Fruit fly (Drosophila melanogaster) whole organism, prepupa: Measurements from ENCODE around the gene CG9521.

Source experiments
- CG10669 ChIP-seq: fragments of 200-800 bp; sonication (Bioruptor generic); optimal IDR thresholded peaks from 3 replicates; lab custom pipeline; 2018; ENCODE audit warnings: missing biosample characterization, mild to moderate bottlenecking, missing genetic modification characterization, moderate library complexity
- CG11294 ChIP-seq: fragments of 200-800 bp; sonication (Bioruptor generic); IDR thresholded peaks from 2 replicates; pipeline ENCODE4 v1.3.6; 2022; ENCODE audit warnings: missing biosample characterization, missing genetic modification characterization
- CG11902 ChIP-seq: fragments of 200-800 bp; sonication (Bioruptor generic); optimal IDR thresholded peaks from 3 replicates; lab custom pipeline; 2016; ENCODE audit warnings: missing biosample characterization, missing genetic modification characterization
- CG15336 ChIP-seq: fragments of 200-800 bp; sonication (Bioruptor generic); IDR thresholded peaks from 2 replicates; pipeline ENCODE4 v1.3.6; 2022; ENCODE audit warnings: missing biosample characterization, missing genetic modification characterization
- CG1621 ChIP-seq: fragments of 200-800 bp; sonication (Bioruptor generic); optimal IDR thresholded peaks from 3 replicates; lab custom pipeline; 2018; ENCODE audit warnings: missing biosample characterization, mild to moderate bottlenecking, missing genetic modification characterization
- CG31627 ChIP-seq: fragments of 200-800 bp; sonication (Bioruptor generic); optimal IDR thresholded peaks from 3 replicates; lab custom pipeline; 2016; ENCODE audit warnings: missing biosample characterization, missing genetic modification characterization
- CG32006 ChIP-seq: fragments of 200-800 bp; sonication (Bioruptor generic); optimal IDR thresholded peaks from 3 replicates; lab custom pipeline; 2017; ENCODE audit warnings: missing biosample characterization, mild to moderate bottlenecking, missing genetic modification characterization
- CG34406 ChIP-seq: fragments of 200-800 bp; sonication (Bioruptor generic); optimal IDR thresholded peaks from 3 replicates; lab custom pipeline; 2016; ENCODE audit warnings: missing biosample characterization, missing genetic modification characterization
- CG3919 ChIP-seq: fragments of 200-800 bp; sonication (Bioruptor generic); optimal IDR thresholded peaks from 3 replicates; lab custom pipeline; 2016; ENCODE audit warnings: missing biosample characterization, missing genetic modification characterization
- CG4318 ChIP-seq: fragments of 200-800 bp; sonication (Bioruptor generic); optimal IDR thresholded peaks from 3 replicates; lab custom pipeline; 2017; ENCODE audit warnings: missing biosample characterization, mild to moderate bottlenecking, missing genetic modification characterization
- CG6163 ChIP-seq: fragments of 200-800 bp; sonication (Bioruptor generic); IDR thresholded peaks from 3 replicates; pipeline ENCODE4 v1.3.6; 2022; ENCODE audit warnings: missing biosample characterization, missing genetic modification characterization
- CG6276 ChIP-seq: fragments of 200-800 bp; sonication (Bioruptor generic); optimal IDR thresholded peaks from 2 replicates; lab custom pipeline; 2017; ENCODE audit warnings: missing biosample characterization, mild to moderate bottlenecking, missing genetic modification characterization
- CG6854 ChIP-seq: fragments of 200-800 bp; sonication (Bioruptor generic); optimal IDR thresholded peaks from 2 replicates; lab custom pipeline; 2017; ENCODE audit warnings: missing biosample characterization, mild to moderate bottlenecking, missing genetic modification characterization
- CG7368 ChIP-seq: fragments of 200-800 bp; sonication (Bioruptor generic); optimal IDR thresholded peaks from 3 replicates; lab custom pipeline; 2016; ENCODE audit warnings: missing biosample characterization, missing genetic modification characterization
- CG8119 ChIP-seq: fragments of 200-800 bp; sonication (Bioruptor generic); IDR thresholded peaks from 3 replicates; pipeline ENCODE4 v1.3.6; 2022; ENCODE audit warnings: missing biosample characterization, missing genetic modification characterization
- CG8319 ChIP-seq: fragments of 200-800 bp; sonication (Bioruptor generic); optimal IDR thresholded peaks from 3 replicates; lab custom pipeline; 2016; ENCODE audit warnings: missing biosample characterization, missing genetic modification characterization
- CG8632 ChIP-seq: fragments of 200-800 bp; sonication (Bioruptor generic); optimal IDR thresholded peaks from 3 replicates; lab custom pipeline; 2016; ENCODE audit warnings: missing biosample characterization, missing genetic modification characterization
- Eip75B ChIP-seq: fragments of 200-800 bp; sonication (Bioruptor generic); optimal IDR thresholded peaks from 3 replicates; lab custom pipeline; 2016; ENCODE audit warnings: missing biosample characterization, missing genetic modification characterization
- Eip78C ChIP-seq: fragments of 200-800 bp; sonication (Bioruptor generic); peaks from one replicate; lab custom pipeline; 2016; ENCODE audit warnings: missing biosample characterization, missing genetic modification characterization
- Eip93F ChIP-seq: fragments of 200-800 bp; sonication (Bioruptor generic); optimal IDR thresholded peaks from 2 replicates; lab custom pipeline; 2016; ENCODE audit warnings: missing biosample characterization, mild to moderate bottlenecking, missing genetic modification characterization
- Ets21C ChIP-seq: fragments of 200-800 bp; sonication (Bioruptor generic); optimal IDR thresholded peaks from 3 replicates; lab custom pipeline; 2016; ENCODE audit warnings: missing biosample characterization, missing genetic modification characterization
- Gug ChIP-seq: fragments of 200-800 bp; sonication (Bioruptor generic); IDR thresholded peaks from 2 replicates; pipeline ENCODE4 v1.3.6; 2022; ENCODE audit warnings: missing biosample characterization, missing genetic modification characterization
- Hr39 ChIP-seq: fragments of 200-800 bp; sonication (Bioruptor generic); optimal IDR thresholded peaks from 2 replicates; lab custom pipeline; 2016; ENCODE audit warnings: missing biosample characterization, missing genetic modification characterization
- Lpt ChIP-seq: fragments of 200-800 bp; sonication (Bioruptor generic); optimal IDR thresholded peaks from 3 replicates; lab custom pipeline; 2016; ENCODE audit warnings: missing biosample characterization, missing genetic modification characterization
- Met ChIP-seq: fragments of 200-800 bp; sonication (Bioruptor generic); optimal IDR thresholded peaks from 3 replicates; lab custom pipeline; 2016; ENCODE audit warnings: missing biosample characterization, missing genetic modification characterization
- OdsH ChIP-seq: fragments of 200-800 bp; sonication (Bioruptor generic); optimal IDR thresholded peaks from 3 replicates; lab custom pipeline; 2016; ENCODE audit warnings: missing biosample characterization, missing genetic modification characterization
- Smox ChIP-seq: fragments of 200-800 bp; sonication (Bioruptor generic); optimal IDR thresholded peaks from 3 replicates; lab custom pipeline; 2016; ENCODE audit warnings: missing biosample characterization, missing genetic modification characterization
- Sox102F ChIP-seq: fragments of 200-800 bp; sonication (Bioruptor generic); optimal IDR thresholded peaks from 2 replicates; lab custom pipeline; 2016; ENCODE audit warnings: missing biosample characterization, mild to moderate bottlenecking, missing genetic modification characterization
- Sox14 ChIP-seq: fragments of 200-800 bp; sonication (Bioruptor generic); optimal IDR thresholded peaks from 3 replicates; lab custom pipeline; 2016; ENCODE audit warnings: missing biosample characterization, missing genetic modification characterization
- Sox15 ChIP-seq: fragments of 200-800 bp; sonication (Bioruptor generic); optimal IDR thresholded peaks from 3 replicates; lab custom pipeline; 2016; ENCODE audit warnings: missing biosample characterization, missing genetic modification characterization
- acj6 ChIP-seq: fragments of 200-800 bp; sonication (Bioruptor generic); optimal IDR thresholded peaks from 3 replicates; lab custom pipeline; 2016; ENCODE audit warnings: missing biosample characterization, missing genetic modification characterization
- dac ChIP-seq: fragments of 200-800 bp; sonication (Bioruptor generic); optimal IDR thresholded peaks from 2 replicates; lab custom pipeline; 2017; ENCODE audit warnings: missing biosample characterization, mild to moderate bottlenecking, missing genetic modification characterization
- dsx ChIP-seq: fragments of 200-800 bp; optimal IDR thresholded peaks from 3 replicates; lab custom pipeline; 2019; ENCODE audit warnings: missing biosample characterization, mild to moderate bottlenecking, missing genetic modification characterization, moderate library complexity; ENCODE audit not compliant: poor library complexity, severe bottlenecking
- esn ChIP-seq: fragments of 200-800 bp; sonication (Bioruptor generic); optimal IDR thresholded peaks from 2 replicates; lab custom pipeline; 2016; ENCODE audit warnings: missing biosample characterization, mild to moderate bottlenecking, missing genetic modification characterization, moderate library complexity
- fd59A ChIP-seq: fragments of 200-800 bp; sonication (Bioruptor generic); optimal IDR thresholded peaks from 2 replicates; lab custom pipeline; 2017; ENCODE audit warnings: missing biosample characterization, mild to moderate bottlenecking, missing genetic modification characterization, missing genetic modification reagents
- fd85E ChIP-seq: fragments of 200-800 bp; sonication (Bioruptor generic); optimal IDR thresholded peaks from 3 replicates; lab custom pipeline; 2016; ENCODE audit warnings: missing biosample characterization, missing genetic modification characterization
- fkh ChIP-seq: fragments of 200-800 bp; sonication (Bioruptor generic); optimal IDR thresholded peaks from 3 replicates; lab custom pipeline; 2017; ENCODE audit warnings: missing biosample characterization, mild to moderate bottlenecking, missing genetic modification characterization, moderate library complexity
- lz ChIP-seq: fragments of 200-800 bp; sonication (Bioruptor generic); optimal IDR thresholded peaks from 3 replicates; lab custom pipeline; 2016; ENCODE audit warnings: missing biosample characterization, missing genetic modification characterization
- net ChIP-seq: fragments of 200-800 bp; sonication (Bioruptor generic); optimal IDR thresholded peaks from 3 replicates; lab custom pipeline; 2016; ENCODE audit warnings: missing biosample characterization, missing genetic modification characterization
- salr ChIP-seq, 2 experiments: fragments of 200-800 bp; sonication (Bioruptor generic); optimal IDR thresholded peaks; 3 replicates each; lab custom pipeline; 2016 to 2018; ENCODE audit warnings: missing biosample characterization in 2 of 2, missing genetic modification characterization in 2 of 2, mild to moderate bottlenecking in 1 of 2
- spab ChIP-seq: fragments of 200-800 bp; sonication (Bioruptor generic); optimal IDR thresholded peaks from 2 replicates; lab custom pipeline; 2017; ENCODE audit warnings: missing biosample characterization, mild to moderate bottlenecking, missing genetic modification characterization, missing genetic modification reagents
- ss ChIP-seq, 2 experiments: fragments of 200-800 bp; sonication (Bioruptor generic); optimal IDR thresholded peaks; 2 replicates in 1 of 2; 3 replicates in 1 of 2; lab custom pipeline; 2017 to 2018; ENCODE audit warnings: mild to moderate bottlenecking in 2 of 2, missing biosample characterization in 2 of 2, missing genetic modification characterization in 2 of 2, moderate library complexity in 1 of 2
- svp ChIP-seq: fragments of 200-800 bp; sonication (Bioruptor generic); peaks from one replicate; lab custom pipeline; 2016; ENCODE audit warnings: missing biosample characterization, missing genetic modification characterization
- topi ChIP-seq: fragments of 200-800 bp; sonication (Bioruptor generic); optimal IDR thresholded peaks from 3 replicates; lab custom pipeline; 2016; ENCODE audit warnings: missing biosample characterization, missing genetic modification characterization
- vri ChIP-seq: fragments of 200-800 bp; sonication (Bioruptor generic); optimal IDR thresholded peaks from 3 replicates; lab custom pipeline; 2016; ENCODE audit warnings: missing biosample characterization, mild to moderate bottlenecking, missing genetic modification characterization

The CG9521 gene

DNA sequence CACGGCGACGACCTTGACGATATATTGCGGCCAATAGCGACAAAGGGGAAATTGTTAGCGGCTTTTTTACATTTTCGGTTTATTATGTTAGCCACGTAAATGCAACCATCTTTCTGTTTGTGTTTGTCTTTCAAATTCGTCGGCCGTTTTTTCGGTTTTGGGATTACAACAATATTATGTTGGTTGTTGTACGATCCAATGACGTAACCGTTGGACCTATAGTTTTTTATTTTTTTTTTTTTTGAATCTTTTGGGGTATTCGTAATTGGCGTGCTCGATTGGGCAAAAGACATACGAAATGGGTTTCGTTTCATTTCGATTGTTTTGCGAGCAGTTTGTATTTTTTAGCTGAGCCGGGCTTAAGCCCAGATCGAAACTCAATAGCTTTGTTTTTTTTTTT lies 13.8 kb upstream of the CG9521 start:
- TF ChIP-seq CG4318 (GFP tag; lab: Kevin White, UChicago) (no peak), spab (GFP tag; lab: Kevin White, UChicago) (no peak), Sox102F (no peak), CG8119 (no peak), Sox15 (GFP tag; lab: Kevin White, UChicago) (no peak), CG8632 (GFP tag; lab: Kevin White, UChicago) (no peak), Ets21C (no peak), Eip93F (GFP tag; lab: Kevin White, UChicago) (no peak), CG15336 (GFP tag; lab: Robert Waterston, UW) (no peak), dac (no peak), CG11294 (GFP tag; lab: Robert Waterston, UW) (no peak), esn (GFP tag; lab: Kevin White, UChicago) (no peak), fd59A (no peak), Sox14 (GFP tag; lab: Kevin White, UChicago) (no peak), net (GFP tag; lab: Kevin White, UChicago) (no peak), CG10669 (GFP tag; lab: Kevin White, UChicago) (no peak)

DNA sequence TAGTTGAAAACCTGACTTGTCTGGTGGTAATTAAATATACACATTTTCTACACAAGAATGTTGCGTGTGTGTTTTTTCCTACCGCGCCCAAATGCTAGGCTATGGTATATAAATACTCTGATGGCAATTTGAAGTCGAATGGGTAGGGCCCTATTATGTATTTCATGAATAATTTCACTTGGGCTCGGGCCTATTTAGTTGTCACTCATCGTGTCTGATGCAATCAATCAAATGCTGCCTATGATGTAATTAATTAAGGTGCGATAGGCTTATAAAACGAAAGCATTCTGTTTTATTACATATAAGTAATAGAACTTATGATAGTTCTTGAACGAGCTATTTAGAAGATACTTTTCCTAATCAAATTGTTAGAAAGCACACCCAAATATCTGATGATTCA lies 9.4 kb upstream of the CG9521 start:
- TF ChIP-seq topi (GFP tag; lab: Kevin White, UChicago) = no peak
- peak; percentile 25 for TF ChIP-seq Eip78C (GFP tag; lab: Kevin White, UChicago)

DNA sequence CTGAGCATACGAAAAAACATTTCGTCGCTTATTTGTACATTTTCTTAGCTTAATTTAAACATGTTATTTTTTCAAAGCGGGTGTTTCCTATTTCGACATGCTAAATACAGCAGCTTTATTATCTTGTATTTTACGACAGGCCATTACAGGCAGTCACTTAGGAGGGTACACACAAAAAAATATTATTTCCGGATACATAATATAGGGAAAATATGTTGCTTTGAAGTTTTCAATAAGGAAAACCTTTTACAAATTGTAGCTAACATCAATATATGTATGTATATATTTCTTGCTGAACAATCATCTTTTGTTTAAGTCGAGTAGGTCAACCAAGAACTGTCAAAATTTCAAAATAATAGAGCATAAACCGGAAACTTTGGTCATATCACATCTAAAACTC lies 5.9 kb upstream of the CG9521 start, which contains the start of gene CG46399:
Gene CG46399, plus strand, starts transcription at position 301 of the 400 bp plus-strand sequence.
- no peak for TF ChIP-seq Eip78C (GFP tag; lab: Kevin White, UChicago)
- no peak for TF ChIP-seq CG7368 (GFP tag; lab: Kevin White, UChicago)
- TF ChIP-seq salr (GFP tag; optimal IDR thresholded peaks at IDR 0.05; lab: Kevin White, UChicago) = no peak
- TF ChIP-seq vri (GFP tag; lab: Kevin White, UChicago) = no peak
- no peak for TF ChIP-seq dsx (GFP tag; lab: Kevin White, UChicago)

DNA sequence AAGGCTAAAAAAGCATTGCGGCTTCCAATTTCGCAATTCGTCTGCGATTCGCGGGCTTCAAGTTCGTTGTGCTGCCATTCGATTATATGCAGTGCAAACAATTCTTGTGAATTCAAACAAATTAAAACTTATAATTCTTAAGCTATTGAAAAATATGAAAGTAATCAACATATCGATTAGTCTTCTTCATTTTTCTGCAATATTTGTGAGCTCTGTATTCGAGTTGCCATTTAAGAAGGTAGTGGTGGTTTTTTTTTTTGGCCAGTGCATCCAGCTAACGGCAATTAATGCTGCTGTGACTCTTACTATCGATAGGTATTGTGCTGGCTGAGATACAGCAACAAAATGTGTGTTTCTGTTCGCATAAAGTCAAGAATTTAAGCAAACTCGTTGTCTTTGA lies 4.8 kb upstream of the CG9521 start:
- TF ChIP-seq svp (no peak), Eip75B (GFP tag; lab: Kevin White, UChicago) (no peak), CG8319 (no peak), Smox (GFP tag; lab: Kevin White, UChicago) (no peak), Met (no peak), fkh (GFP tag; lab: Kevin White, UChicago) (no peak), CG6276 (GFP tag; lab: Kevin White, UChicago) (no peak), vri (GFP tag; lab: Kevin White, UChicago) (no peak), spab (GFP tag; lab: Kevin White, UChicago) (no peak), Hr39 (GFP tag; lab: Kevin White, UChicago) (no peak), CG1621 (tag; lab: Kevin White, UChicago) (no peak), ss (GFP tag; optimal IDR thresholded peaks at IDR 0.05; lab: Kevin White, UChicago) (no peak), CG6163 (GFP tag; lab: Robert Waterston, UW) (0 out of 3 replicates have a peak, but pooled peaks have one; percentile 48), CG34406 (GFP tag; lab: Kevin White, UChicago) (no peak), CG8119 (no peak), Gug (GFP tag; lab: Robert Waterston, UW) (no peak), lz (GFP tag; lab: Kevin White, UChicago) (no peak), CG3919 (GFP tag; lab: Kevin White, UChicago) (no peak), acj6 (GFP tag; lab: Kevin White, UChicago) (no peak), CG7368 (GFP tag; lab: Kevin White, UChicago) (no peak), CG31627 (GFP tag; lab: Kevin White, UChicago) (no peak), Sox102F (peak; percentile 6), CG4318 (GFP tag; lab: Kevin White, UChicago) (no peak), CG11902 (no peak), dac (no peak), Lpt (GFP tag; lab: Kevin White, UChicago) (no peak), topi (GFP tag; lab: Kevin White, UChicago) (no peak), Sox14 (GFP tag; lab: Kevin White, UChicago) (no peak), CG6854 (GFP tag; lab: Kevin White, UChicago) (no peak), fd59A (no peak), CG11294 (GFP tag; lab: Robert Waterston, UW) (peak; percentile 44; the same call in 1 of the 2 replicates), CG15336 (GFP tag; lab: Robert Waterston, UW) (peak; percentile 52; the same call in 1 of the 2 replicates), OdsH (peak; percentile 18), CG32006 (GFP tag; lab: Kevin White, UChicago) (peak; percentile 34), fd85E (no peak)
